Worm (Caenorhabditis elegans): ENCODE measurements around the gene natb-1.
A peak's percentile ranks its signal among the peaks of the same experiment; 100 is the strongest.

DNA sequence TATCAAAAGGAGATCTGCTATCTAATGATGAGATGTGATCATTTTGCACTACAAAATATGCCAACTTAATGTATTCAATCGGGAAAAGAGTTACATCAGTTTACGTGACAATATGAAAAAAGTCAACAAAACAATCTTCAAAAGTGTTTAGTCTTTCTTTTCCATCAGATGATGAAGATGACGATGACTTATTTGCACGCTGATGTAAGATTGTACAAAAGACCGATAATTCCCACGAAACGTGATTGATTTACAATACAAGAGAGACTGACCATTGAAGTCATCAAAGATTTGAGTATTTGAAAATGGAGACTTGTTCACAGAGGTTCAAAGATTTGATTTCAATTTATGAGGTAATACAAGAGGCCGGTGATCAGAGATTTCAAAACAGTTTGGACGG, 42.0 kb upstream of the natb-1 start:
- TF ChIP-seq ama-1 (optimal IDR thresholded peaks at IDR 0.05) (no peak), lin-39 (tag; optimal IDR thresholded peaks at IDR 0.05) (no peak), nhr-12 (tag; optimal IDR thresholded peaks at IDR 0.05) (no peak), mdl-1 (tag; optimal IDR thresholded peaks at IDR 0.05) (peak in 1 of 2 experiments; percentile 8), lin-13 (GFP tag; optimal IDR thresholded peaks at IDR 0.05) (no peak), nhr-10 (tag; optimal IDR thresholded peaks at IDR 0.05) (no peak), ztf-11 (tag; optimal IDR thresholded peaks at IDR 0.05) (no peak), snpc-4 (tag; optimal IDR thresholded peaks at IDR 0.05) (no peak), nhr-25 (tag; optimal IDR thresholded peaks at IDR 0.05) (peak; percentile 87), nhr-77 (tag; optimal IDR thresholded peaks at IDR 0.05) (no peak), nhr-11 (tag; optimal IDR thresholded peaks at IDR 0.05) (no peak), crh-2 (tag; optimal IDR thresholded peaks at IDR 0.05) (no peak), alr-1 (tag; optimal IDR thresholded peaks at IDR 0.05) (no peak), ceh-82 (tag; optimal IDR thresholded peaks at IDR 0.05) (no peak)

All from whole organism, L2 larva.